Worm (Caenorhabditis elegans) whole organism, L4 larva: ENCODE measurements around the gene nlp-46.

Experiments
- F26F4.8 ChIP-seq: fragments of 200-800 bp; sonication (Bioruptor generic); conservative IDR thresholded peaks from 2 replicates; pipeline ENCODE4 v1.3.6; 2022; ENCODE audit warnings: missing genetic modification characterization, missing compliant biosample characterization
- F37D6.2 ChIP-seq: sonication (generic microtip); optimal IDR thresholded peaks from 2 replicates; lab custom pipeline; 2016; ENCODE audit warnings: mild to moderate bottlenecking, missing genetic modification characterization, missing compliant biosample characterization
- R02D3.7 ChIP-seq: fragments of 150-350 bp; sonication (generic microtip); optimal IDR thresholded peaks from 3 replicates; lab custom pipeline; 2014; ENCODE audit warnings: missing biosample characterization, missing genetic modification characterization
- T20F7.1 ChIP-seq: fragments of 200-800 bp; sonication (Bioruptor generic); optimal IDR thresholded peaks from 2 replicates; lab custom pipeline; 2018; ENCODE audit warnings: mild to moderate bottlenecking, missing genetic modification characterization, missing compliant biosample characterization
- Y75B8A.6 ChIP-seq: fragments of 200-800 bp; sonication (Bioruptor generic); IDR thresholded peaks from 2 replicates; pipeline ENCODE4 v1.3.6; 2022; ENCODE audit warnings: missing genetic modification reagents, missing genetic modification characterization, missing compliant biosample characterization
- ZK546.5 ChIP-seq, 2 experiments: sonication (generic microtip); optimal IDR thresholded peaks; 2 replicates each; lab custom pipeline; 2017; ENCODE audit warnings: missing biosample characterization in 2 of 2, missing genetic modification characterization in 2 of 2
- aha-1 ChIP-seq: fragments of 150-350 bp; peaks from one replicate; lab custom pipeline; 2014; ENCODE audit warnings: missing biosample characterization, missing genetic modification characterization
- aly-2 ChIP-seq: sonication (generic microtip); optimal IDR thresholded peaks from 2 replicates; lab custom pipeline; 2018; ENCODE audit warnings: missing biosample characterization, missing genetic modification characterization
- ceh-20 ChIP-seq: fragments of 200-800 bp; sonication (Bioruptor generic); IDR thresholded peaks from 2 replicates; pipeline ENCODE4 v1.3.6; 2022; ENCODE audit warnings: missing genetic modification reagents, missing genetic modification characterization, missing compliant biosample characterization
- ceh-28 ChIP-seq: fragments of 150-350 bp; optimal IDR thresholded peaks from 2 replicates; lab custom pipeline; 2014; ENCODE audit warnings: missing biosample characterization, missing genetic modification reagents, missing genetic modification characterization
- ceh-32 ChIP-seq: sonication (generic microtip); optimal IDR thresholded peaks from 2 replicates; lab custom pipeline; 2016; ENCODE audit warnings: mild to moderate bottlenecking, missing genetic modification characterization, missing compliant biosample characterization; ENCODE audit not compliant: poor library complexity
- ceh-62 ChIP-seq: sonication (generic microtip); optimal IDR thresholded peaks from 2 replicates; lab custom pipeline; 2017; ENCODE audit warnings: missing biosample characterization, missing genetic modification characterization
- ceh-82 ChIP-seq: sonication (generic microtip); optimal IDR thresholded peaks from 2 replicates; lab custom pipeline; 2017; ENCODE audit warnings: missing biosample characterization, missing genetic modification characterization
- ces-1 ChIP-seq: fragments of 150-350 bp; sonication (generic microtip); optimal IDR thresholded peaks from 4 replicates; lab custom pipeline; 2014; ENCODE audit warnings: missing biosample characterization, missing genetic modification reagents, missing genetic modification characterization
- daf-16 ChIP-seq, 3 experiments: sonication (generic microtip); optimal IDR thresholded peaks; 2 replicates each; lab custom pipeline; 2016 to 2017; ENCODE audit warnings: missing genetic modification characterization in 3 of 3, missing genetic modification reagents in 3 of 3, mild to moderate bottlenecking in 2 of 3, missing compliant biosample characterization in 2 of 3, missing biosample characterization in 1 of 3, moderate library complexity in 1 of 3
- dmd-6 ChIP-seq: fragments of 200-800 bp; sonication (Bioruptor generic); IDR thresholded peaks from 2 replicates; pipeline ENCODE4 v1.3.6; 2022; ENCODE audit warnings: missing genetic modification reagents, missing genetic modification characterization, missing compliant biosample characterization
- dmd-8 ChIP-seq: fragments of 200-800 bp; sonication (Bioruptor generic); IDR thresholded peaks from 2 replicates; pipeline ENCODE4 v1.3.6; 2022; ENCODE audit warnings: missing genetic modification characterization, missing compliant biosample characterization
- dpl-1 ChIP-seq: fragments of 150-350 bp; optimal IDR thresholded peaks from 2 replicates; lab custom pipeline; 2014; ENCODE audit warnings: missing biosample characterization, missing genetic modification reagents, missing genetic modification characterization
- egl-27 ChIP-seq: sonication (generic microtip); optimal IDR thresholded peaks from 3 replicates; lab custom pipeline; 2017; ENCODE audit warnings: missing biosample characterization, missing genetic modification reagents, missing genetic modification characterization
- fos-1 ChIP-seq: fragments of 150-350 bp; optimal IDR thresholded peaks from 2 replicates; lab custom pipeline; 2014; ENCODE audit warnings: missing biosample characterization, missing genetic modification characterization
- gei-8 ChIP-seq: fragments of 200-800 bp; sonication (Bioruptor generic); optimal IDR thresholded peaks from 2 replicates; lab custom pipeline; 2018; ENCODE audit warnings: mild to moderate bottlenecking, missing genetic modification characterization, missing compliant biosample characterization
- hif-1 ChIP-seq, 2 experiments: sonication (generic microtip); optimal IDR thresholded peaks; 2 replicates each; lab custom pipeline; 2016 to 2017; ENCODE audit warnings: missing compliant biosample characterization in 2 of 2, missing genetic modification characterization in 2 of 2, missing genetic modification reagents in 2 of 2, missing genotype in 2 of 2, mild to moderate bottlenecking in 1 of 2
- hlh-11 ChIP-seq: fragments of 200-800 bp; sonication (Bioruptor generic); optimal IDR thresholded peaks from 2 replicates; lab custom pipeline; 2018; ENCODE audit warnings: mild to moderate bottlenecking, missing genetic modification characterization, missing compliant biosample characterization
- lin-1 ChIP-seq: fragments of 200-800 bp; sonication (Bioruptor generic); IDR thresholded peaks from 2 replicates; pipeline ENCODE4 v1.3.6; 2022; ENCODE audit warnings: missing genetic modification reagents, missing genetic modification characterization, missing compliant biosample characterization
- lin-29 ChIP-seq: fragments of 200-800 bp; sonication (Bioruptor generic); IDR thresholded peaks from 2 replicates; pipeline ENCODE4 v1.3.6; 2022; ENCODE audit warnings: missing genetic modification reagents, missing genetic modification characterization, missing compliant biosample characterization
- madf-5 ChIP-seq, 2 experiments: fragments of 200-800 bp; sonication (Bioruptor generic); IDR thresholded peaks; 2 replicates each; pipeline ENCODE4 v1.3.6; 2022; ENCODE audit warnings: missing compliant biosample characterization in 2 of 2, missing genetic modification characterization in 2 of 2
- madf-9 ChIP-seq: fragments of 200-800 bp; sonication (Bioruptor generic); conservative IDR thresholded peaks from 2 replicates; pipeline ENCODE4 v1.3.6; 2022; ENCODE audit warnings: missing genetic modification reagents, missing genetic modification characterization, missing compliant biosample characterization
- mdl-1 ChIP-seq, 2 experiments: fragments of 150-350 bp in 1 of 2; sonication (generic microtip) in 1 of 2; optimal IDR thresholded peaks; 2 replicates each; lab custom pipeline; 2014 to 2017; ENCODE audit warnings: missing biosample characterization in 2 of 2, missing genetic modification characterization in 2 of 2
- mxl-2 ChIP-seq: fragments of 200-800 bp; sonication (Bioruptor generic); conservative IDR thresholded peaks from 2 replicates; pipeline ENCODE4 v1.3.6; 2022; ENCODE audit warnings: missing genetic modification reagents, missing genetic modification characterization, missing compliant biosample characterization
- nhr-10 ChIP-seq: fragments of 150-350 bp; optimal IDR thresholded peaks from 2 replicates; lab custom pipeline; 2014; ENCODE audit warnings: missing biosample characterization, missing genetic modification characterization
- nhr-11 ChIP-seq: fragments of 150-350 bp; optimal IDR thresholded peaks from 2 replicates; lab custom pipeline; 2014; ENCODE audit warnings: missing biosample characterization, missing genetic modification characterization
- nhr-237 ChIP-seq: sonication (generic microtip); optimal IDR thresholded peaks from 2 replicates; lab custom pipeline; 2017; ENCODE audit warnings: missing biosample characterization, missing genetic modification characterization
- nhr-25 ChIP-seq: sonication (generic microtip); optimal IDR thresholded peaks from 2 replicates; lab custom pipeline; 2017; ENCODE audit warnings: missing genetic modification characterization, mild to moderate bottlenecking, missing compliant biosample characterization, antibody characterized with exemption, moderate library complexity, borderline replicate concordance; ENCODE audit not compliant: insufficient read depth
- nhr-41 ChIP-seq: fragments of 200-800 bp; sonication (Bioruptor generic); IDR thresholded peaks from 2 replicates; pipeline ENCODE4 v1.3.6; 2022; ENCODE audit warnings: missing genetic modification reagents, missing genetic modification characterization, missing compliant biosample characterization
- nhr-42 ChIP-seq: fragments of 200-800 bp; sonication (Bioruptor generic); IDR thresholded peaks from 2 replicates; pipeline ENCODE4 v1.3.6; 2022; ENCODE audit warnings: missing genetic modification characterization, missing compliant biosample characterization
- nhr-48 ChIP-seq: sonication (generic microtip); optimal IDR thresholded peaks from 2 replicates; lab custom pipeline; 2016; ENCODE audit warnings: mild to moderate bottlenecking, missing genetic modification characterization, missing compliant biosample characterization
- nhr-6 ChIP-seq: fragments of 150-350 bp; optimal IDR thresholded peaks from 2 replicates; lab custom pipeline; 2014; ENCODE audit warnings: missing biosample characterization, missing genetic modification characterization
- pqm-1 ChIP-seq: sonication (generic microtip); optimal IDR thresholded peaks from 2 replicates; lab custom pipeline; 2017; ENCODE audit warnings: missing biosample characterization, missing genetic modification characterization
- saeg-2 ChIP-seq: fragments of 200-800 bp; sonication (Bioruptor generic); IDR thresholded peaks from 2 replicates; pipeline ENCODE4 v1.3.6; 2022; ENCODE audit warnings: missing genetic modification reagents, missing genetic modification characterization, missing compliant biosample characterization
- set-16 ChIP-seq: fragments of 200-800 bp; sonication (Bioruptor generic); IDR thresholded peaks from 2 replicates; pipeline ENCODE4 v1.3.6; 2022; ENCODE audit warnings: missing genetic modification reagents, missing genetic modification characterization, missing compliant biosample characterization
- skn-1 ChIP-seq: fragments of 150-350 bp; optimal IDR thresholded peaks from 2 replicates; lab custom pipeline; 2014; ENCODE audit warnings: missing biosample characterization, missing genetic modification characterization
- tag-97 ChIP-seq: fragments of 200-800 bp; sonication (Bioruptor generic); IDR thresholded peaks from 2 replicates; pipeline ENCODE4 v1.3.6; 2022; ENCODE audit warnings: missing genetic modification characterization, missing compliant biosample characterization
- tra-1 ChIP-seq: fragments of 200-800 bp; sonication (Bioruptor generic); IDR thresholded peaks from 2 replicates; pipeline ENCODE4 v1.3.6; 2022; ENCODE audit warnings: missing genetic modification reagents, missing genetic modification characterization, missing compliant biosample characterization
- unc-130 ChIP-seq: sonication (generic microtip); optimal IDR thresholded peaks from 2 replicates; lab custom pipeline; 2016; ENCODE audit warnings: missing genetic modification reagents, missing genetic modification characterization, missing compliant biosample characterization
- unc-39 ChIP-seq: sonication (generic microtip); optimal IDR thresholded peaks from 2 replicates; lab custom pipeline; 2017; ENCODE audit warnings: missing biosample characterization, missing genetic modification characterization
- zfp-2 ChIP-seq: sonication (generic microtip); optimal IDR thresholded peaks from 2 replicates; lab custom pipeline; 2016; ENCODE audit warnings: mild to moderate bottlenecking, missing genetic modification characterization, missing compliant biosample characterization
- zfp-3 ChIP-seq: fragments of 200-800 bp; sonication (Bioruptor generic); conservative IDR thresholded peaks from 2 replicates; pipeline ENCODE4 v1.3.6; 2022; ENCODE audit warnings: missing genetic modification reagents, missing genetic modification characterization, missing compliant biosample characterization
- zip-11 ChIP-seq: fragments of 200-800 bp; sonication (Bioruptor generic); IDR thresholded peaks from 2 replicates; pipeline ENCODE4 v1.3.6; 2022; ENCODE audit warnings: missing genetic modification characterization, missing compliant biosample characterization

nlp-46 gene

DNA sequence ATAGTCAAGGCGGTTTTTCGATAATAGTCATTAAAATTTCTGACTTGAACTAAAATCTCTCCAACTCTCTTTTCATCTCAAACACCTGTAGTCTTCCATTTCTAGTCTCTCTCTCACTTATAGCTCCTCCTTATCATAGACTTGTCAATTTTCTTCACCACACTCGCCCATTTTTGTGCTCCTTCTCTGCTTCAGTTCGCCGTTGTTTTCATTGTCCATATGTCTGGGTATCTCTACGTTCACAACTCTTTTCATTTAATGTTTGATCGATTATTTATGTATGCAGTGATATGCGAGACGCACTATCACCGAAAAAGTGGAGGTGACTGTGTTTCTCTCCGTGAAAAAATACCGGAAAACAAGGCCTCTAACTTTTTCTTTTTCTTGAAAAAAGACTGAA, 38.3 kb downstream of the nlp-46 start (continued):
- no peak for TF ChIP-seq unc-39 (tag; lab: Kevin White, UChicago)

- no peak for TF ChIP-seq ceh-32 (tag; lab: Kevin White, UChicago)
- TF ChIP-seq nhr-6 (tag; lab: Kevin White, UChicago): peak; percentile 55
- TF ChIP-seq aha-1 (tag; lab: Kevin White, UChicago): no peak
- no peak for TF ChIP-seq nhr-11 (tag; lab: Kevin White, UChicago)
Measured at ce11 chrV:12466653-12467052, 39.4 kb downstream of the nlp-46 start.

DNA sequence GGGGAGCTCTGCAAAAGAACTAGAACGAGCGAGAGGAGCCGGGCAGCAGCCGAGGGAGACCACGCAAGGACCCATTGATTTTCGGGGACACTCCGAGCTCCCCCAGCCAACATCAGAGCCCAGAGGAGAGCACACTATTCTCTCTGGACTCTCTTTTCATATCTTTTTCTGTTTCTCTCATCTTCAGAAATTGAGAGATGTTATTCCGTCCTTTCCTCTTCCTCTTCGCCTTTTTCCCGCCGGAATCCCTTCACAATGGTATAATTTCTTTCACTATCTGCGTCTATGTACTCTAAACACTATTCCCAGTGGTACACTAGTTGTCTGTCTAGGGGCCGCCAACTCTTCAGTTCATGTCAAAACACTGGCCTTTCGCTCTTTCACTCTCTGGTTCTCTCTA, 40.7 kb downstream of the nlp-46 start:
- TF ChIP-seq mxl-2 (GFP tag; lab: Robert Waterston, UW) (no peak), lin-29 (GFP tag; lab: Robert Waterston, UW) (no peak), ceh-62 (tag; lab: Kevin White, UChicago) (no peak), ceh-20 (peak; percentile 85), madf-5 (GFP tag; IDR thresholded peaks at IDR 0.05; lab: Robert Waterston, UW) (no peak), T20F7.1 (GFP tag; lab: Kevin White, UChicago) (peak; percentile 34), egl-27 (tag; lab: Kevin White, UChicago) (no peak), madf-9 (no peak), hif-1 (tag; optimal IDR thresholded peaks at IDR 0.05; lab: Kevin White, UChicago) (peak in 1 of 2 experiments; percentile 61), dpl-1 (GFP tag; lab: Kevin White, UChicago) (peak; percentile 57), nhr-48 (tag; lab: Kevin White, UChicago) (peak; percentile 46), fos-1 (tag; lab: Kevin White, UChicago) (no peak), zfp-2 (no peak), skn-1 (no peak), nhr-41 (GFP tag; lab: Robert Waterston, UW) (no peak), tra-1 (GFP tag; lab: Robert Waterston, UW) (no peak), R02D3.7 (no peak), pqm-1 (tag; lab: Kevin White, UChicago) (no peak), ces-1 (GFP tag; lab: Kevin White, UChicago) (peak; percentile 72), gei-8 (GFP tag; lab: Kevin White, UChicago) (no peak), ceh-28 (peak; percentile 31), ceh-82 (tag; lab: Kevin White, UChicago) (no peak), dmd-8 (GFP tag; lab: Robert Waterston, UW) (0 out of 2 replicates have a peak, but pooled peaks have one; percentile 36), dmd-6 (GFP tag; lab: Robert Waterston, UW) (peak; percentile 60), nhr-25 (no peak), zip-11 (GFP tag; lab: Robert Waterston, UW) (no peak), nhr-237 (no peak), F37D6.2 (tag; lab: Kevin White, UChicago) (peak; percentile 67), ZK546.5 (tag; optimal IDR thresholded peaks at IDR 0.05; lab: Kevin White, UChicago) (no peak), saeg-2 (GFP tag; lab: Robert Waterston, UW) (0 out of 2 replicates have a peak, but pooled peaks have one; percentile 27), tag-97 (no peak), set-16 (GFP tag; lab: Robert Waterston, UW) (peak; percentile 95), lin-1 (no peak), hlh-11 (peak; percentile 74), nhr-10 (tag; lab: Kevin White, UChicago) (no peak), daf-16 (GFP tag; optimal IDR thresholded peaks at IDR 0.05; lab: Kevin White, UChicago) (peak in 1 of 2 experiments; percentile 83), daf-16 (tag; optimal IDR thresholded peaks at IDR 0.05; lab: Kevin White, UChicago) (no peak), zfp-3 (no peak), aly-2 (no peak), nhr-42 (GFP tag; lab: Robert Waterston, UW) (no peak), unc-130 (GFP tag; lab: Kevin White, UChicago) (no peak), Y75B8A.6 (GFP tag; lab: Robert Waterston, UW) (0 out of 2 replicates have a peak, but pooled peaks have one; percentile 29), mdl-1 (tag; optimal IDR thresholded peaks at IDR 0.05; lab: Kevin White, UChicago) (peak in 1 of 2 experiments; percentile 68), F26F4.8 (GFP tag; lab: Robert Waterston, UW) (no peak)
